Worm (Caenorhabditis elegans): ENCODE measurements around the gene unc-129.

DNA sequence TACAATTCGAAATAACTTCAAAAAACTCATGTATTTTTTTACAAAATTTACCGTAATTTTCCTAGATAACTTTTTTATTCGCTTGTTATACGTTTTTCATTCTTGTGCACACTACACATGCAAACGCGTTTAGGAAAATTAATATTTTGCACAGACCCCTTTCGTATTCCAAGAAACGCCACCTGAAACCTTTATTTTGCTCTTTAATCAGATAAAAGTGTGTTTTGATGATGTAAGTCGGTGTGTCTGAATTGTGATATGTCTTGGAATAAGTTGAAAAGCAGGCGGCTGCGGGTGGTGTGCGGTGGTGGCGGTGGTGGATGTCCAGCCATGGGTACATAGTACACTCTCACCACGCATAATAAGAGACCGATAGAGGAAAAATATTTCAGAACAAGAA lies 48.2 kb upstream of the unc-129 start:
- no peak for TF ChIP-seq W03F9.2 (tag; optimal IDR thresholded peaks at IDR 0.05)
- TF ChIP-seq him-1 (tag; optimal IDR thresholded peaks at IDR 0.05) = no peak

Measured in whole organism, L4/young adult.